Fruit fly (Drosophila melanogaster): ENCODE data around the gene Tim17b1.

- TF ChIP-seq esn (GFP tag; optimal IDR thresholded peaks at IDR 0.05), result no peak
- TF ChIP-seq CG6854 (GFP tag; optimal IDR thresholded peaks at IDR 0.05), result no peak
- no peak for TF ChIP-seq CG6163 (GFP tag; IDR thresholded peaks at IDR 0.05)
- TF ChIP-seq CG8632 (GFP tag; optimal IDR thresholded peaks at IDR 0.05), result no peak
- TF ChIP-seq CG1621 (tag; optimal IDR thresholded peaks at IDR 0.05), result no peak
- TF ChIP-seq OdsH (GFP tag; optimal IDR thresholded peaks at IDR 0.05), result no peak
- TF ChIP-seq CG10669 (GFP tag; optimal IDR thresholded peaks at IDR 0.05), result no peak
- no peak for TF ChIP-seq Blimp-1 (GFP tag; optimal IDR thresholded peaks at IDR 0.05)
- TF ChIP-seq CG11762 (GFP tag; optimal IDR thresholded peaks at IDR 0.05; ENCODE audit: insufficient read depth), result no peak
- no peak for TF ChIP-seq svp (GFP tag)
- no peak for TF ChIP-seq CG8119 (GFP tag; IDR thresholded peaks at IDR 0.05)
- TF ChIP-seq Ets21C (GFP tag; optimal IDR thresholded peaks at IDR 0.05), result no peak
Observed at dm6 chr3R:5262592-5262991, 37.4 kb upstream of the Tim17b1 start, which contains the start of gene Tim17a2.
